Fruit fly (Drosophila melanogaster): Measurements from ENCODE around the gene Gem4c.

The Gem4c gene

DNA sequence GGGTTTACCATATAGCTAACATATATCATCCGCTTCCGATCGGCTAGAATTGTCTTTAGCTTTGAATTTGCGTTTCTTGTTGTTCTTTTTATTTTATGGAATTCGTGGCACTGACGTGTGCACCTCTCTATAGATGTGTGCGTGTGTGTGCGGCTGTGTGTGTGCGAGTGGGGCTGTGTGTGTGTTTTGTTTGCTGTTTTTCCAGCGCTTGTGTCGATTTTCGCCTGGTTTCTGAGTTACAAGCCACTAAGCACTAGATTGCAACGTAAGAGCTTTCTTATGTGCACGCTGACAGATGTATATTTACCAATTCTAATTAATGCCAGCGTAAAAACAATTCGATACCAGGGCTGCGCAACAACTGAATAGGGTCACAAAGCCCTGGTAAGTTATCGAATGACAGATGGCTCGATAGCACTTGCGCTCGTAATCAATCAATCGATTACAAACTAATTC lies 20.1 kb downstream of the Gem4c start, which contains the start of gene lva (continued):
- TF ChIP-seq chinmo (GFP tag; IDR thresholded peaks at IDR 0.05; ENCODE audit: partially characterized antibody) (0 out of 4 replicates have a peak, but pooled peaks have one; percentile 26), Lim3 (GFP tag; IDR thresholded peaks at IDR 0.05) (no peak), CG10267 (tag; optimal IDR thresholded peaks at IDR 0.05) (no peak), CG6272 (GFP tag; IDR thresholded peaks at IDR 0.05) (no peak), Nf-YC (tag; optimal IDR thresholded peaks at IDR 0.05) (no peak), btn (GFP tag; optimal IDR thresholded peaks at IDR 0.05) (no peak), schlank (tag; optimal IDR thresholded peaks at IDR 0.05) (no peak), gsb (GFP tag; IDR thresholded peaks at IDR 0.05) (no peak), jigr1 (GFP tag; IDR thresholded peaks at IDR 0.05) (no peak), yki (optimal IDR thresholded peaks at IDR 0.05) (no peak), CG12236 (GFP tag; optimal IDR thresholded peaks at IDR 0.05) (no peak), sisA (GFP tag; IDR thresholded peaks at IDR 0.05) (no peak), sna (GFP tag; IDR thresholded peaks at IDR 0.05; ENCODE audit: partially characterized antibody) (0 out of 2 replicates have a peak, but pooled peaks have one; percentile 50), CG6791 (GFP tag; IDR thresholded peaks at IDR 0.05; ENCODE audit: partially characterized antibody) (peak; percentile 63), HLHmδ (GFP tag; optimal IDR thresholded peaks at IDR 0.05) (no peak), CG2678 (tag; optimal IDR thresholded peaks at IDR 0.05) (no peak), tx (GFP tag; optimal IDR thresholded peaks at IDR 0.05) (no peak), CG30403 (GFP tag; optimal IDR thresholded peaks at IDR 0.05) (no peak), CG4328 (GFP tag; optimal IDR thresholded peaks at IDR 0.05) (no peak), CG12769 (tag; optimal IDR thresholded peaks at IDR 0.05) (no peak), CG8089 (GFP tag; optimal IDR thresholded peaks at IDR 0.05) (no peak), Drgx (GFP tag; IDR thresholded peaks at IDR 0.05) (0 out of 2 replicates have a peak, but pooled peaks have one; percentile 29), tna (GFP tag; IDR thresholded peaks at IDR 0.05; ENCODE audit: partially characterized antibody) (0 out of 2 replicates have a peak, but pooled peaks have one; percentile 21), slbo (GFP tag; IDR thresholded peaks at IDR 0.05) (no peak), CG9876 (GFP tag; optimal IDR thresholded peaks at IDR 0.05) (no peak), NFAT (GFP tag; IDR thresholded peaks at IDR 0.05) (no peak), Hmx (GFP tag; optimal IDR thresholded peaks at IDR 0.05) (no peak), CG12744 (GFP tag; optimal IDR thresholded peaks at IDR 0.05) (no peak), Dek (tag; optimal IDR thresholded peaks at IDR 0.05) (no peak), CG17328 (GFP tag; IDR thresholded peaks at IDR 0.05) (no peak), Lpt (GFP tag; optimal IDR thresholded peaks at IDR 0.05) (no peak), dimm (GFP tag; IDR thresholded peaks at IDR 0.05) (no peak), tap (tag; optimal IDR thresholded peaks at IDR 0.05) (no peak), toy (GFP tag; IDR thresholded peaks at IDR 0.05) (no peak), CG17612 (GFP tag; IDR thresholded peaks at IDR 0.05) (no peak), eve (GFP tag; optimal IDR thresholded peaks at IDR 0.05) (no peak), ash1 (GFP tag; optimal IDR thresholded peaks at IDR 0.05) (no peak), stwl (tag; optimal IDR thresholded peaks at IDR 0.05) (peak; percentile 80), crol (GFP tag; IDR thresholded peaks at IDR 0.05) (no peak), CG10543 (GFP tag; optimal IDR thresholded peaks at IDR 0.05) (no peak), CG2875 (GFP tag; optimal IDR thresholded peaks at IDR 0.05) (no peak), CG17802 (tag; optimal IDR thresholded peaks at IDR 0.05) (no peak), MBD-R2 (GFP tag; IDR thresholded peaks at IDR 0.05) (peak; percentile 57), bbx (GFP tag; IDR thresholded peaks at IDR 0.05; ENCODE audit: partially characterized antibody) (0 out of 2 replicates have a peak, but pooled peaks have one; percentile 21), so (GFP tag; IDR thresholded peaks at IDR 0.05) (no peak), grau (tag; optimal IDR thresholded peaks at IDR 0.05) (no peak), gsb-n (tag; optimal IDR thresholded peaks at IDR 0.05) (no peak), prd (optimal IDR thresholded peaks at IDR 0.05) (no peak), prd (GFP tag; IDR thresholded peaks at IDR 0.05) (no peak), HLH3B (GFP tag; IDR thresholded peaks at IDR 0.05) (no peak), CG31224 (GFP tag; IDR thresholded peaks at IDR 0.05) (no peak), wdn (GFP tag; IDR thresholded peaks at IDR 0.05) (no peak), CG7357 (GFP tag; IDR thresholded peaks at IDR 0.05) (no peak)
